Worm (Caenorhabditis elegans) whole organism, L3 larva: ENCODE measurements around the gene vit-6.

Source experiments
- ceh-82 ChIP-seq: fragments of 150-350 bp; optimal IDR thresholded peaks from 2 replicates; lab custom pipeline; 2014; ENCODE audit warnings: missing biosample characterization, missing genetic modification characterization
- hmg-11 ChIP-seq: sonication (generic microtip); optimal IDR thresholded peaks from 2 replicates; lab custom pipeline; 2016; ENCODE audit warnings: missing genetic modification characterization, missing compliant biosample characterization
- jun-1 ChIP-seq: fragments of 150-350 bp; optimal IDR thresholded peaks from 2 replicates; lab custom pipeline; 2014; ENCODE audit warnings: missing biosample characterization, missing genetic modification reagents, missing genetic modification characterization
- lin-15B ChIP-seq: fragments of 150-350 bp; optimal IDR thresholded peaks from 2 replicates; lab custom pipeline; 2014; ENCODE audit warnings: missing biosample characterization, missing genetic modification characterization
- nhr-11 ChIP-seq: fragments of 150-350 bp; optimal IDR thresholded peaks from 2 replicates; lab custom pipeline; 2014; ENCODE audit warnings: missing biosample characterization, missing genetic modification characterization
- nhr-12 ChIP-seq: fragments of 150-350 bp; optimal IDR thresholded peaks from 2 replicates; lab custom pipeline; 2014; ENCODE audit warnings: missing biosample characterization, missing genetic modification characterization
- nhr-237 ChIP-seq: fragments of 150-350 bp; optimal IDR thresholded peaks from 2 replicates; lab custom pipeline; 2014; ENCODE audit warnings: missing biosample characterization, missing genetic modification characterization
- nhr-28 ChIP-seq: fragments of 150-350 bp; optimal IDR thresholded peaks from 2 replicates; lab custom pipeline; 2014; ENCODE audit warnings: missing biosample characterization, missing genetic modification characterization
- nhr-76 ChIP-seq: fragments of 150-350 bp; sonication (generic microtip); optimal IDR thresholded peaks from 5 replicates; lab custom pipeline; 2014; ENCODE audit warnings: missing biosample characterization, missing genetic modification characterization
- skn-1 ChIP-seq: fragments of 150-350 bp; optimal IDR thresholded peaks from 2 replicates; lab custom pipeline; 2014; ENCODE audit warnings: missing biosample characterization, missing genetic modification characterization
- unc-39 ChIP-seq: sonication (generic microtip); optimal IDR thresholded peaks from 4 replicates; lab custom pipeline; 2017; ENCODE audit warnings: missing biosample characterization, missing genetic modification characterization

DNA sequence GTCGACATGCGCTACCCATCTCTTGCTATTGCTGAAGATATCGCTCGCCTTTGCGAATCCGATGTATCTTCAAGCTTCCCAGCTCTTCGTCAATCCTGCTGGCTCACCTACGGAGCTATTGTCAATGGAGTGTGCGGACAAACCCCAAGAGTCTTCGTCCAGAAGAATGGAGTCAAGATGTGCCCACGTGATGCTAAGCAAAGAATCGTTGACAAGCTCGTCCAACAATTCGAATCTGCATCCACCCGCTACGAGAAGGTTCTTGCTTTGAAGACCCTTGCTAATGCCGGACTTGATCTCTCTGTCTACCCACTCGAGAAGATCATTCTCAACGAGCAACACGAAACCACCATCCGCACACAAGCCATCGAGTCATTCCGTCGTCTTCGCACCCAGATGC is 1.7 kb downstream of the vit-6 start:
- no peak for TF ChIP-seq jun-1 (tag; lab: Kevin White, UChicago)
- TF ChIP-seq nhr-12 (tag; lab: Kevin White, UChicago): no peak
- TF ChIP-seq nhr-76 (tag; lab: Kevin White, UChicago): no peak
- TF ChIP-seq ceh-82 (tag; lab: Kevin White, UChicago): no peak
- no peak for TF ChIP-seq nhr-28
- TF ChIP-seq hmg-11: no peak
- no peak for TF ChIP-seq nhr-237 (tag; lab: Kevin White, UChicago)
- TF ChIP-seq lin-15B (tag; lab: Kevin White, UChicago): no peak
- TF ChIP-seq unc-39: no peak
- TF ChIP-seq nhr-11: no peak
- no peak for TF ChIP-seq skn-1 (tag; lab: Kevin White, UChicago)
